Worm (Caenorhabditis elegans): ENCODE results near the gene snrp-200.

- TF ChIP-seq him-1 (tag; optimal IDR thresholded peaks at IDR 0.05) (no peak), dao-5 (tag; optimal IDR thresholded peaks at IDR 0.05) (no peak), W03F9.2 (tag; optimal IDR thresholded peaks at IDR 0.05) (peak; percentile 84)
These were observed 58.5 kb downstream of the snrp-200 start for ce11 chrII:12677975-12678866.

All from whole organism, L4/young adult.